Worm (Caenorhabditis elegans): Measurements from ENCODE around the gene nhr-226.

- no peak for TF ChIP-seq nhr-27 (tag; optimal IDR thresholded peaks at IDR 0.05)
- no peak for TF ChIP-seq unc-130 (GFP tag; optimal IDR thresholded peaks at IDR 0.05)
Observed at ce11 chrV:2260660-2261059, 34.0 kb upstream of the nhr-226 start, which contains the start of gene F41B5.12.
